Fruit fly (Drosophila melanogaster): Measurements from ENCODE around the gene CG43219.

DNA sequence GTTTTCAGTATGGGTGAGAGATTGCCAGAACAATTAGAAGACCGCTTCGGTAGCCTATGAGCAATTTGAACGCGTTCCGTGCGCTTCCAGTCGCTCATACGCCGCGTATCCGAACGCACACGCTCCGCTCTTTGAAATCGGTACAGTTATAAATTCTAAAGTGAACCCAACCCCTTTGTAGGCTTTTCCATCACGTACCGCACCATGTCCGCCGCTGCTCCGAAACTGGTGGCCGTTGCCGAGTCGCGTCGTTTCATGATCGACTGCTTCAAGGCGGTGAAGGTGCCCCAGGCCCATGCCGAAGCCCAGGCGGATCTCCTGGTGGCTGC, 14.7 kb upstream of the CG43219 start:
- TF ChIP-seq Sox100B (GFP tag; optimal IDR thresholded peaks at IDR 0.05) (no peak), lilli (GFP tag; optimal IDR thresholded peaks at IDR 0.05) (no peak), Tbp (GFP tag; optimal IDR thresholded peaks at IDR 0.05) (no peak), Ssrp (tag; optimal IDR thresholded peaks at IDR 0.05) (no peak), crol (GFP tag; IDR thresholded peaks at IDR 0.05) (no peak), Abd-B (GFP tag; optimal IDR thresholded peaks at IDR 0.05) (no peak), CG18764 (GFP tag; optimal IDR thresholded peaks at IDR 0.05) (no peak), pan (optimal IDR thresholded peaks at IDR 0.05) (no peak), pan (GFP tag; optimal IDR thresholded peaks at IDR 0.05 in 1 of 2, IDR thresholded peaks at IDR 0.05 in 1 of 2) (no peak), CG5245 (GFP tag; optimal IDR thresholded peaks at IDR 0.05) (no peak), Gug (GFP tag; IDR thresholded peaks at IDR 0.05) (no peak), fd3F (GFP tag; optimal IDR thresholded peaks at IDR 0.05) (no peak), dpn (GFP tag; optimal IDR thresholded peaks at IDR 0.05) (no peak), CG4282 (GFP tag; optimal IDR thresholded peaks at IDR 0.05) (no peak), otp (GFP tag; IDR thresholded peaks at IDR 0.05) (no peak)

Data from whole organism, embryonic.